Worm (Caenorhabditis elegans) whole organism, late embryonic: Measurements from ENCODE around the gene cul-6.

Experiments
- K09A11.1 ChIP-seq: sonication (generic microtip); optimal IDR thresholded peaks from 2 replicates; lab custom pipeline; 2017; ENCODE audit warnings: antibody characterized with exemption, mild to moderate bottlenecking, missing genetic modification characterization, missing compliant biosample characterization; ENCODE audit not compliant: insufficient read depth
- ama-1 ChIP-seq: fragments of 150-350 bp; optimal IDR thresholded peaks from 2 replicates; lab custom pipeline; 2014
- ceh-18 ChIP-seq: sonication (generic microtip); optimal IDR thresholded peaks from 2 replicates; lab custom pipeline; 2016; ENCODE audit warnings: missing genetic modification characterization, missing compliant biosample characterization
- ceh-30 ChIP-seq: fragments of 150-350 bp; optimal IDR thresholded peaks from 2 replicates; lab custom pipeline; 2014; ENCODE audit warnings: missing biosample characterization, missing genetic modification characterization
- ceh-34 ChIP-seq: sonication (generic microtip); optimal IDR thresholded peaks from 2 replicates; lab custom pipeline; 2016; ENCODE audit warnings: mild to moderate bottlenecking, missing genetic modification characterization, missing compliant biosample characterization
- dmd-4 ChIP-seq: sonication (generic microtip); optimal IDR thresholded peaks from 2 replicates; lab custom pipeline; 2016; ENCODE audit warnings: borderline replicate concordance, missing genetic modification characterization, missing compliant biosample characterization
- fax-1 ChIP-seq: sonication (generic microtip); optimal IDR thresholded peaks from 2 replicates; lab custom pipeline; 2016; ENCODE audit warnings: missing genotype, missing genetic modification characterization, missing compliant biosample characterization
- hlh-13 ChIP-seq: fragments of 200-800 bp; sonication (Bioruptor generic); optimal IDR thresholded peaks from 2 replicates; lab custom pipeline; 2018; ENCODE audit warnings: mild to moderate bottlenecking, missing genetic modification characterization, missing compliant biosample characterization
- odd-2 ChIP-seq: sonication (generic microtip); optimal IDR thresholded peaks from 2 replicates; lab custom pipeline; 2017; ENCODE audit warnings: antibody characterized with exemption, mild to moderate bottlenecking, missing genetic modification characterization, missing compliant biosample characterization
- pqm-1 ChIP-seq: sonication (generic microtip); optimal IDR thresholded peaks from 2 replicates; lab custom pipeline; 2016; ENCODE audit warnings: missing genetic modification characterization, missing compliant biosample characterization
- rnt-1 ChIP-seq: sonication (generic microtip); optimal IDR thresholded peaks from 2 replicates; lab custom pipeline; 2016; ENCODE audit warnings: missing genetic modification characterization, missing compliant biosample characterization
- syd-9 ChIP-seq: sonication (generic microtip); optimal IDR thresholded peaks from 2 replicates; lab custom pipeline; 2016; ENCODE audit warnings: mild to moderate bottlenecking, missing genetic modification characterization, moderate library complexity, missing compliant biosample characterization
- unc-3 ChIP-seq, 2 experiments: fragments of 200-800 bp in 1 of 2; sonication (Bioruptor generic) in 1 of 2; sonication (generic microtip) in 1 of 2; conservative IDR thresholded peaks in 1 of 2; optimal IDR thresholded peaks in 1 of 2; 2 replicates each; pipeline versions ENCODE4 v1.3.6 to Lab custom; 2016 to 2022; ENCODE audit warnings: missing compliant biosample characterization in 2 of 2, missing genetic modification characterization in 2 of 2, missing genetic modification reagents in 1 of 2
- ztf-16 ChIP-seq: sonication (generic microtip); optimal IDR thresholded peaks from 2 replicates; lab custom pipeline; 2017; ENCODE audit warnings: missing genetic modification characterization, missing compliant biosample characterization

DNA sequence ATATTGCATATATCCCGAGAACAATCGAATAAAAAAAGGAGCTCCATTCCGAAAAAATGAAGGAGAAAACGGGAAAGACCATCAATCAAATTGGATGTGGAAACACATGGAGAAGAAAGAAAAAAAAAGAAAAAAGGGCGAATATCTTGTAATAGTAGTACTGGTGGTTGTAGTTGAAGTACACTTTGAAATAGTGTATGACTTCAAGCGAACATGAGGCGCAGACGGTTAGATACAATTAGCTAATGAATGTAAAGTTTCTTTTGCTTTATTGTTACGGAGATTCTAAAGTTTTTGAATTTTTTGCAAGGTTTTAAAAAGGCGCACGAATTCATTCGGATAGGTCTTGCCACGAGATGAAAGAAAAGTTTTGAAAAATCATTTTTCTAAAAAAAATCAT lies 42.2 kb upstream of the cul-6 start:
- no peak for TF ChIP-seq syd-9 (tag; lab: Kevin White, UChicago)
- no peak for TF ChIP-seq pqm-1 (tag; lab: Kevin White, UChicago)
- TF ChIP-seq rnt-1: no peak
- TF ChIP-seq ama-1 (lab: Kevin White, UChicago): no peak
- TF ChIP-seq dmd-4 (tag; lab: Kevin White, UChicago): no peak
- TF ChIP-seq fax-1 (tag; lab: Kevin White, UChicago): no peak
- no peak for TF ChIP-seq ztf-16 (tag; lab: Kevin White, UChicago)
- TF ChIP-seq K09A11.1 (tag; lab: Kevin White, UChicago): no peak
- TF ChIP-seq odd-2 (tag; lab: Kevin White, UChicago): no peak
- no peak for TF ChIP-seq ceh-34
- TF ChIP-seq ceh-18 (tag; lab: Kevin White, UChicago): no peak
- TF ChIP-seq unc-3 (GFP tag; conservative IDR thresholded peaks at IDR 0.05; lab: Robert Waterston, UW): no peak
- no peak for TF ChIP-seq unc-3 (tag; optimal IDR thresholded peaks at IDR 0.05; lab: Kevin White, UChicago)
- TF ChIP-seq ceh-30 (tag; lab: Kevin White, UChicago): no peak
- TF ChIP-seq hlh-13: no peak
